Fruit fly (Drosophila melanogaster): Measurements from ENCODE around the gene CG8001.

CG8001 gene

DNA sequence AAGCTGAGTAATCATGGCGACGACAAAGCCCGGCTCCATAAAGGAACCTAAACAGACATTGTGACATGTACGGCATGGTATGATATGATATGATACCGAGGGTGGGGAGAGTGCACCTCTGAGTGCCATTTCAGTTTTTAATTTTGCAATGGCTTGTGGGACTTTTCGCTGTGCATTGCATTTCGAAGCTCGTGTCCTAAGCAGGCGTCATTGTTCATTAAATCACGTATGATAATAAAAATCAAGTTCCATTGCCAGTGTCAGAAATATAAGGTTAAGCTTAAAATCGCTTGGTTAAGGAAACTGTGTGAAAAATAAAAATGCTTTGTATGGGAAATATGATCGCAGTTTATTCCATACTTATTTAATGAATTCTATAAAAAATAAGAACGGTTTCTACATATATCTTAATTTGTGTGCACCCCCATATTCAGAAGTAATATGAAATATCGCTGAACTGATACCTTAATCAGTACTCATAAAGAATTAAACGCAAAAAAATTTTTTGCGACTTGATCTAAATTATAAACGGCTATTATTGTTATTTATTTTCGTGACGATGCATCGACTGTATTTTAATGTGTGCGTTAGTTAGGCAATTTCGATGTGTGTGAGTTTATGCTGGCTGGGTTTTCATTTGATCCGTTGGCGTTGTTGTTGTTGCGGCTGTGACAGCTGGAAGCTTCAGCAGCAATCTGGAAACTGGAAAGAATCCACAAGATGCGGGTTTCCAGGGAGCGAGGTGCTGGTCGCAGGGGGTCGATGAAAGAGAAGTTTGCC lies 26.4 kb upstream of the CG8001 start:
- no peak for TF ChIP-seq Crg-1 (GFP tag; optimal IDR thresholded peaks at IDR 0.05)
- peak; percentile 85 for TF ChIP-seq kay (GFP tag; ENCODE audit: borderline replicate concordance)
- TF ChIP-seq cic (GFP tag; optimal IDR thresholded peaks at IDR 0.05): no peak
- peak; percentile 93 for TF ChIP-seq tj (GFP tag; optimal IDR thresholded peaks at IDR 0.05)
- TF ChIP-seq bab1 (GFP tag; optimal IDR thresholded peaks at IDR 0.05): peak; percentile 19

DNA sequence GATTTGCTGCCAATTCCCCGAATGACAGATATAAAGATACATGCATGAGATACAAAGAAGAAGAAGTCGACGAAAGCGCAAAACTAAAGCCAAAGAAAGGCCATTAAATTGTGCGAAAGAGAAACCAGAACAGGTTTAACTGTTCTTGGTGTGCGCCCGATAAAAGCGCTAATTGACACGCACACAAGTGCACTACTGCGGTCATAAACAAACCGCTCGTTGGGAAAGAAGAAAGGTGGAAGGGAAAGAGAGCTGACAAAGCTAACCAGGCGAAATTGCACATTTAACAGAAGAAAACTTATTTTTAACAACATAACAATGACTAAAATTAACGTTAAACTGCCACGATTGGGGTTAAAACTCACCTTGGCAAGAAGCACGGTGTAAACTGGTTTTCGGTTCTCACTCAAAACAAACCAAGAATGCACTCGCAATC lies 25.8 kb upstream of the CG8001 start:
- TF ChIP-seq ovo (GFP tag; optimal IDR thresholded peaks at IDR 0.05) (peak; percentile 39), Crg-1 (GFP tag; optimal IDR thresholded peaks at IDR 0.05) (no peak), CG12768 (GFP tag; optimal IDR thresholded peaks at IDR 0.05) (peak; percentile 15)

DNA sequence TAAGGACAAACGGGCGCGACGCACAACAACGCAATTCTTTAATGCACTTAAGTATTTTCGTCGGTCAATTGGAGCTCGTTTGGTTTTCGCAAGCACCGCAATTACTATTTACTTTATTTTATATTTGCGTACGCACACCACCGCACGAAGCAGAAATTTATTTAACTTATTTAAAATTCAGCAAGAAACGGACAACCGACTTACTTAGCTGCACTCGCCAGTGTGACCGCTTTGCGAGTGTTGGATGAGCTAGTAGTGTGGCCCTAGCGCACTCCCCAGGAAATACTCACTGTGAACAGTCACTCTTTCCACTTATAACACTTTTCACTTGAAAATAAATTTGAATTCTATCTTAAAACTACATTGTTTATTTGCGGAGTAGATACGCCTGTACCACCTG lies 25.1 kb upstream of the CG8001 start, which contains the start of gene drpr:
drpr (minus strand) TSS at position 235 of the 400 bp plus-strand sequence.
- no peak for TF ChIP-seq cnc (optimal IDR thresholded peaks at IDR 0.05)
- peak; percentile 44 for TF ChIP-seq CG7101 (tag; optimal IDR thresholded peaks at IDR 0.05)
- TF ChIP-seq CG12768 (GFP tag; optimal IDR thresholded peaks at IDR 0.05): peak; percentile 23
- no peak for TF ChIP-seq Hr96 (GFP tag; optimal IDR thresholded peaks at IDR 0.05)
- TF ChIP-seq CG7045 (GFP tag; optimal IDR thresholded peaks at IDR 0.05): no peak
- TF ChIP-seq CG1620 (GFP tag; optimal IDR thresholded peaks at IDR 0.05): peak; percentile 31
- no peak for TF ChIP-seq pad (GFP tag; optimal IDR thresholded peaks at IDR 0.05)
- peak; percentile 21 for TF ChIP-seq CG11617 (GFP tag; optimal IDR thresholded peaks at IDR 0.05)
- no peak for TF ChIP-seq CG5204 (GFP tag; optimal IDR thresholded peaks at IDR 0.05)
- peak; percentile 18 for TF ChIP-seq CG14711 (tag; optimal IDR thresholded peaks at IDR 0.05)
- no peak for TF ChIP-seq kay (GFP tag; ENCODE audit: borderline replicate concordance)
- TF ChIP-seq Mnt (GFP tag; optimal IDR thresholded peaks at IDR 0.05): peak; percentile 22
- peak; percentile 45 for TF ChIP-seq bab1 (GFP tag; optimal IDR thresholded peaks at IDR 0.05)
- no peak for TF ChIP-seq CG33017 (tag; optimal IDR thresholded peaks at IDR 0.05)
- TF ChIP-seq cic (GFP tag; optimal IDR thresholded peaks at IDR 0.05): peak; percentile 37
- TF ChIP-seq ovo (GFP tag; optimal IDR thresholded peaks at IDR 0.05): no peak
- TF ChIP-seq Crg-1 (GFP tag; optimal IDR thresholded peaks at IDR 0.05): peak; percentile 36
- TF ChIP-seq toe (GFP tag; optimal IDR thresholded peaks at IDR 0.05): peak; percentile 31
- peak; percentile 69 for TF ChIP-seq tj (GFP tag; optimal IDR thresholded peaks at IDR 0.05)

DNA sequence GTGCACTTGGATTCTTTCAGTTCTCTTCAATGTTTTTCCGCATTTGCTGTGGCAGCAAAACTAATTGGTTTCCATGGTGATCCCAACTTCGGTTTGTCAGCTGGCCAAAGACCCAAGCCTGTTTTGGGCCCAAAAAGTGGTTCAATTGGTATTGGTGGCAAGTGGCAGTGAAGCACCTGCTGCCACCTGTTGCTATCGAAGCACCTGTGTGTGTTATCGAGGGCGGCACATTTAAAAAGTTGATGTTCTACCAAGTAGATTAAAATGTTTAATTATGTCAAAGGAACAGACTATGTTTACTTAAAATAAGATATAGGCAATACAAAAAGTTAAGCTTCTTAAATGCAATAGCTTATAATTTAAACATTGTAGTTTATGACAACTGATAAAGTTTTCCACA lies 20.4 kb upstream of the CG8001 start, which contains the start of gene Oseg4:
Oseg4 (minus strand) TSS at position 165 of the 400 bp plus-strand sequence.
- TF ChIP-seq CG1620 (GFP tag; optimal IDR thresholded peaks at IDR 0.05) (no peak), tj (GFP tag; optimal IDR thresholded peaks at IDR 0.05) (no peak), Hr96 (GFP tag; optimal IDR thresholded peaks at IDR 0.05) (no peak), CG14711 (tag; optimal IDR thresholded peaks at IDR 0.05) (no peak), Crg-1 (GFP tag; optimal IDR thresholded peaks at IDR 0.05) (no peak), kay (GFP tag; ENCODE audit: borderline replicate concordance) (no peak), pad (GFP tag; optimal IDR thresholded peaks at IDR 0.05) (no peak), CG11617 (GFP tag; optimal IDR thresholded peaks at IDR 0.05) (no peak), CG7101 (tag; optimal IDR thresholded peaks at IDR 0.05) (no peak), CG5204 (GFP tag; optimal IDR thresholded peaks at IDR 0.05) (no peak), toe (GFP tag; optimal IDR thresholded peaks at IDR 0.05) (no peak)

DNA sequence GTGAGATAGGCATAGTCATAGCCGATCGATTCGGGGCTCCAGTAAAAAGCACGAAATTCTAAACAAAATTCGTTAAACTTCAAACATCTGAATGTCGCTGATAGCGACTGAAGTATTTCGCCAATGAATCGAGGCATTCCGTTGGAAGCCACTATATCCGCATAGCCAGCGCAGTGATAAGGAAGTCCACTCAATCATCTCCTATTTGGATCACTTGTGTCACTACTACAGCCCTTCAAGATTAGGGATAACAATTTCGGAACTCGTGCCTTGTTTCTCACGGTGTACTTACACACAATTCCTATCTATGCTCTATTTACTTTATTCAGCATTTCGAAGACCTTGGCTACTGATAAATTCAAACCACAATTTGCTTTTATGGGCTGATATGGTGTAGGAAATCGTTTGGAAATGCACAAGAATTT lies 18.0 kb upstream of the CG8001 start, which contains the start of gene PIG-Wb:
PIG-Wb (minus strand) TSS at position 209 of the 425 bp plus-strand sequence.
- TF ChIP-seq CG7045 (GFP tag; optimal IDR thresholded peaks at IDR 0.05) (no peak), cic (GFP tag; optimal IDR thresholded peaks at IDR 0.05) (peak; percentile 41), Clk (GFP tag; optimal IDR thresholded peaks at IDR 0.05) (no peak), bab1 (GFP tag; optimal IDR thresholded peaks at IDR 0.05) (no peak), CG12768 (GFP tag; optimal IDR thresholded peaks at IDR 0.05) (peak; percentile 25), Mnt (GFP tag; optimal IDR thresholded peaks at IDR 0.05) (no peak)

DNA sequence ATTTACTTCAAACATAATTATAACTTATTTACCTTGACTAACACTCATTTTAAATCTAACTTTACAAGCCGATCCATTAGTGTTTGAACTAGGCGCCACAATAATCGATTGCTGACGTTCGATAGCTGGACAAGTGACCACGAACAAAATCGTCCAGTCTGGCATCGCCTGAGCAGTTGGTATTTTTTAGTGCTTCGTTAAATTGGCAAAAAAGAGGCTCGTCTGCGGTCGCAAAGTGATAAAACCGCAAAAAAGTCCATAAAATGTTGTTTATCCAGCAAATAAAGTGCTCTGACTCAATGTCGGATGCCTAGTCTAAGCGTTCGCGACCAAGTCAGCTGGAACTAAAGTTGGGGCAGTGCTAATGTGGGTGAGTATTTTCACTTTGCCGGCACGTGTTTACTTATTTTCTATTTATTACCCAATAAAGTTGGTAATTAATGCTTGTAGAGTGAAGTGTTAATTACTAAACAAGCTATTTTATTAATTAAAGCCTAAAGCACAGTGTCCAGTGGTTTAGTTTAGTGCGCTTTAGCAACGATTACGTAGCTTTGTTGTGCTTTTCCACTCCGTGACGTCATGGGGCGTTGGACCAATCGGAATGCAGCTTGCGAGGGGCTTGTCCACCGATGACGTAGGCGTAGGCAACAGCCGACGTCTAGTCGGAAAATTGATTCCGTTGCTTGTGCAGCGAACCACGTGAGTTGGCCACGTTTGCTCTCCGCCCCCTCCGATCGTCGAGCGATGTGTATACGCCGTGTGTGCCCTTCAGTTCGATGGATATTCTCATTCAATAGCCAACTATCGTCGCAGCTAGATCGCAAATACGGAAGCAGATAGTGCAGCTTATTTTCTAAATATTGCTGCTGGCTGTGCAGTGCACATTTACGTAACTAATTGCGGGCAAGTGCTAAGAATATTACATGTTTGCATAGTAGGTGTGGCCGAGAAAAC lies 17.3 kb upstream of the CG8001 start, which contains the start of gene Gk2:
Gk2 (plus strand) TSS at position 33 of the 954 bp plus-strand sequence.
- TF ChIP-seq CG7101 (tag; optimal IDR thresholded peaks at IDR 0.05) (no peak), Mnt (GFP tag; optimal IDR thresholded peaks at IDR 0.05) (peak; percentile 27), CG1620 (GFP tag; optimal IDR thresholded peaks at IDR 0.05) (no peak), cic (GFP tag; optimal IDR thresholded peaks at IDR 0.05) (peak; percentile 10), ovo (GFP tag; optimal IDR thresholded peaks at IDR 0.05) (no peak), CG12768 (GFP tag; optimal IDR thresholded peaks at IDR 0.05) (peak; percentile 13), pad (GFP tag; optimal IDR thresholded peaks at IDR 0.05) (no peak)

Measured in whole organism, adult.